Worm (Caenorhabditis elegans): ENCODE measurements around the gene F54F7.3.

- no peak for TF ChIP-seq snpc-1.3 (tag; optimal IDR thresholded peaks at IDR 0.05; ENCODE audit: insufficient read depth)
- TF ChIP-seq lir-1 (GFP tag; conservative IDR thresholded peaks at IDR 0.05) = no peak
- no peak for TF ChIP-seq attf-5 (GFP tag; optimal IDR thresholded peaks at IDR 0.05)
- no peak for TF ChIP-seq snpc-4 (GFP tag; optimal IDR thresholded peaks at IDR 0.05)
- no peak for TF ChIP-seq snpc-4 (tag; optimal IDR thresholded peaks at IDR 0.05)
- no peak for TF ChIP-seq nfya-1 (tag; optimal IDR thresholded peaks at IDR 0.05; ENCODE audit: borderline replicate concordance, insufficient read depth)
These were observed 26.3 kb downstream of the F54F7.3 start, which contains the start of gene tag-241 for ce11 chrX:11823704-11824103.
